Fruit fly (Drosophila melanogaster): Measurements from ENCODE around the gene CG7290.
A peak's percentile ranks its signal among the peaks of the same experiment; 100 is the strongest.

CG7290 gene

DNA sequence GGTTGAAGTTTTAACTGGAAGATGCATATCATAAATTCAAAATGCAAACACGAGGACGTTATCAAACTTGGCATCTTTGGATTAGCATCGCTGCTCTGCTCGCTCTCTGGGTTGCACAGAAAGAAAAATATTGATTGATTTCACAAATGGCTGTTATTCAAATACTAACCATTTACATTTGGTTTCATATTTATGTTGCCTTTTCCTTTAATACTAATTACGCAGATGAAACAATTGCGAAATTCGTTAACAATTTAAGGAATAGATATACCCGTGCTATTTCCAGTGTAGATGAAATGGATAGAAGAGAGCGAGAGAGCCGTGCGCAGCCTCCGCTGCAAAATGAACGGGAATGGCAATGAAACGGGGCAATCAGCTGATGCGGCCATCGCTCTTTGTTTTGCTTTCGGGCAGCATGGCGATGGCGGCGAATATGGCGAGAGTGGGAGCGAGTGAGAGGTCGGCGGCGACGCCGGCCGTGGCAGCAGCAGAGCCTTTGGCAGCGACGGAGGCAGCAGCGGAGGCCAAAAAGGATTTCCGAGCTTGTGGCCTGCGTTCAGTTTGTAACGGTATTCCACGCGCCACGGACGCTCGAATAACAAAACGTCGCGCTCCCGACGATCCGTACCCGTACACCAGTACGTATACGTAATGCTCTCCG, 41.8 kb upstream of the CG7290 start, which contains the start of gene rdgC (continued):
- TF ChIP-seq mld (GFP tag; IDR thresholded peaks at IDR 0.05; ENCODE audit: partially characterized antibody) (no peak), CG31224 (GFP tag; IDR thresholded peaks at IDR 0.05) (peak; percentile 91), btn (GFP tag; optimal IDR thresholded peaks at IDR 0.05) (peak; percentile 95), Dfd (GFP tag; optimal IDR thresholded peaks at IDR 0.05) (no peak), Gug (GFP tag; IDR thresholded peaks at IDR 0.05) (peak; percentile 91), CG31441 (GFP tag; IDR thresholded peaks at IDR 0.05) (peak; percentile 95), shn (GFP tag; optimal IDR thresholded peaks at IDR 0.05) (peak; percentile 90), zen2 (GFP tag; IDR thresholded peaks at IDR 0.05; ENCODE audit: partially characterized antibody) (no peak), Rfx (GFP tag; IDR thresholded peaks at IDR 0.05) (peak; percentile 98), CG4282 (GFP tag; optimal IDR thresholded peaks at IDR 0.05) (peak; percentile 82), gcm (GFP tag; optimal IDR thresholded peaks at IDR 0.05) (peak; percentile 93), Bteb2 (GFP tag; optimal IDR thresholded peaks at IDR 0.05) (peak; percentile 94), Ada2b (GFP tag; IDR thresholded peaks at IDR 0.05) (peak; percentile 98), Awh (GFP tag; IDR thresholded peaks at IDR 0.05) (peak; percentile 97), CG17328 (GFP tag; IDR thresholded peaks at IDR 0.05) (peak; percentile 96), CG10274 (GFP tag; optimal IDR thresholded peaks at IDR 0.05) (peak; percentile 83), CG14965 (GFP tag; optimal IDR thresholded peaks at IDR 0.05; ENCODE audit: borderline replicate concordance) (peak; percentile 81), CG12236 (GFP tag; optimal IDR thresholded peaks at IDR 0.05) (peak; percentile 83), sob (GFP tag; IDR thresholded peaks at IDR 0.05) (peak; percentile 97), Six4 (GFP tag; optimal IDR thresholded peaks at IDR 0.05) (peak; percentile 95), CG11504 (tag; optimal IDR thresholded peaks at IDR 0.05) (peak; percentile 96), Sry-δ (GFP tag; optimal IDR thresholded peaks at IDR 0.05) (peak; percentile 73), CG7357 (GFP tag; IDR thresholded peaks at IDR 0.05) (peak; percentile 87), CG13123 (GFP tag; optimal IDR thresholded peaks at IDR 0.05) (peak; percentile 90), CG14050 (GFP tag; IDR thresholded peaks at IDR 0.05) (peak; percentile 95), kah (GFP tag; optimal IDR thresholded peaks at IDR 0.05) (peak; percentile 87), Sry-β (GFP tag; optimal IDR thresholded peaks at IDR 0.05) (peak; percentile 7), PHDP (tag; optimal IDR thresholded peaks at IDR 0.05) (peak; percentile 96), stwl (tag; optimal IDR thresholded peaks at IDR 0.05) (no peak), CG8478 (optimal IDR thresholded peaks at IDR 0.05) (no peak), NfI (GFP tag; optimal IDR thresholded peaks at IDR 0.05) (peak; percentile 96), lola (GFP tag; optimal IDR thresholded peaks at IDR 0.05) (peak in 1 of 3 experiments; percentile 40), ash1 (GFP tag; optimal IDR thresholded peaks at IDR 0.05) (peak; percentile 80), Chrac-16 (GFP tag; optimal IDR thresholded peaks at IDR 0.05) (peak; percentile 90), az2 (GFP tag; optimal IDR thresholded peaks at IDR 0.05) (peak; percentile 94), CG1832 (GFP tag; optimal IDR thresholded peaks at IDR 0.05) (peak; percentile 45), bbx (GFP tag; IDR thresholded peaks at IDR 0.05; ENCODE audit: partially characterized antibody) (no peak), CG5180 (GFP tag; optimal IDR thresholded peaks at IDR 0.05) (peak; percentile 85), nerfin-2 (GFP tag; IDR thresholded peaks at IDR 0.05; ENCODE audit: partially characterized antibody) (no peak), B-H1 (GFP tag; IDR thresholded peaks at IDR 0.05) (peak; percentile 96), yki (optimal IDR thresholded peaks at IDR 0.05) (no peak), zen (tag; optimal IDR thresholded peaks at IDR 0.05) (peak; percentile 88), CG32767 (GFP tag; IDR thresholded peaks at IDR 0.05) (peak; percentile 95), Max (GFP tag; optimal IDR thresholded peaks at IDR 0.05) (peak; percentile 92), esg (GFP tag; conservative IDR thresholded peaks at IDR 0.05) (peak; percentile 91), CG7271 (tag; optimal IDR thresholded peaks at IDR 0.05) (peak; percentile 63), CG16813 (GFP tag; IDR thresholded peaks at IDR 0.05; ENCODE audit: partially characterized antibody) (no peak), CG17612 (GFP tag; IDR thresholded peaks at IDR 0.05) (peak; percentile 89), eyg (GFP tag; optimal IDR thresholded peaks at IDR 0.05) (peak; percentile 95), Hr39 (optimal IDR thresholded peaks at IDR 0.05) (no peak), pros (GFP tag; optimal IDR thresholded peaks at IDR 0.05) (no peak)

Data from whole organism, embryonic.